Fruit fly (Drosophila melanogaster) whole organism, embryonic: ENCODE measurements around the gene CG8814.

Experiments used
- ATbp ChIP-seq: fragments of 200-800 bp; sonication (Bioruptor generic); optimal IDR thresholded peaks from 2 replicates; lab custom pipeline; 2017; ENCODE audit warnings: missing biosample characterization, mild to moderate bottlenecking, missing genetic modification characterization, missing genetic modification reagents
- Blimp-1 ChIP-seq: fragments of 200-800 bp; sonication (Bioruptor generic); optimal IDR thresholded peaks from 3 replicates; lab custom pipeline; 2018; ENCODE audit warnings: missing biosample characterization, missing genetic modification characterization, mild to moderate bottlenecking, moderate library complexity, missing genetic modification reagents
- CG10321 ChIP-seq: fragments of 200-800 bp; sonication (Bioruptor generic); IDR thresholded peaks from 2 replicates; pipeline ENCODE4 v1.3.6; 2022; ENCODE audit warnings: missing biosample characterization, missing genetic modification characterization
- CG11723 ChIP-seq: fragments of 200-800 bp; sonication (Bioruptor generic); optimal IDR thresholded peaks from 2 replicates; lab custom pipeline; 2017; ENCODE audit warnings: missing biosample characterization, mild to moderate bottlenecking, missing genetic modification characterization
- CG12942 ChIP-seq: fragments of 200-800 bp; sonication (Bioruptor generic); optimal IDR thresholded peaks from 3 replicates; lab custom pipeline; 2016; ENCODE audit warnings: missing biosample characterization, missing genetic modification characterization
- CG13296 ChIP-seq: fragments of 200-800 bp; sonication (Bioruptor generic); optimal IDR thresholded peaks from 3 replicates; lab custom pipeline; 2018; ENCODE audit warnings: missing biosample characterization, mild to moderate bottlenecking, missing genetic modification characterization
- CG17829 ChIP-seq: fragments of 200-800 bp; optimal IDR thresholded peaks from 2 replicates; lab custom pipeline; 2019; ENCODE audit warnings: missing biosample characterization, mild to moderate bottlenecking, missing genetic modification characterization, moderate library complexity
- CG1832 ChIP-seq: fragments of 200-800 bp; sonication (Bioruptor generic); optimal IDR thresholded peaks from 2 replicates; lab custom pipeline; 2017; ENCODE audit warnings: missing biosample characterization, mild to moderate bottlenecking, missing genetic modification characterization, inconsistent platforms
- CG18599 ChIP-seq: fragments of 200-800 bp; sonication (Bioruptor generic); optimal IDR thresholded peaks from 3 replicates; lab custom pipeline; 2017; ENCODE audit warnings: missing biosample characterization, missing genetic modification characterization, mild to moderate bottlenecking, moderate library complexity, missing genetic modification reagents
- CG32767 ChIP-seq: fragments of 200-800 bp; sonication (Bioruptor generic); IDR thresholded peaks from 2 replicates; pipeline ENCODE4 v1.3.6; 2022; ENCODE audit warnings: missing biosample characterization, missing genetic modification characterization
- CG32772 ChIP-seq: fragments of 200-800 bp; sonication (Bioruptor generic); IDR thresholded peaks from 2 replicates; pipeline ENCODE4 v1.3.6; 2022; ENCODE audit warnings: missing biosample characterization, missing genetic modification characterization
- CG4360 ChIP-seq: fragments of 200-800 bp; sonication (Bioruptor generic); IDR thresholded peaks from 2 replicates; pipeline ENCODE4 v1.3.6; 2022; ENCODE audit warnings: missing biosample characterization, missing genetic modification characterization
- CG8765 ChIP-seq: fragments of 200-800 bp; sonication (Bioruptor generic); IDR thresholded peaks from 2 replicates; pipeline ENCODE4 v1.3.6; 2022; ENCODE audit warnings: missing biosample characterization, missing genetic modification characterization
- CG9437 ChIP-seq: fragments of 200-800 bp; sonication (Bioruptor generic); optimal IDR thresholded peaks from 2 replicates; lab custom pipeline; 2018; ENCODE audit warnings: missing biosample characterization, mild to moderate bottlenecking, missing genetic modification characterization
- CHES-1-like ChIP-seq: fragments of 200-800 bp; sonication (Bioruptor generic); optimal IDR thresholded peaks from 2 replicates; lab custom pipeline; 2016; ENCODE audit warnings: missing biosample characterization, missing genetic modification characterization
- Dll ChIP-seq: fragments of 200-800 bp; sonication (Bioruptor generic); IDR thresholded peaks from 4 replicates; pipeline ENCODE4 v1.3.6; 2022; ENCODE audit warnings: missing biosample characterization, missing genetic modification characterization; ENCODE audit not compliant: partially characterized antibody
- Dp ChIP-seq: fragments of 200-800 bp; sonication (Bioruptor generic); optimal IDR thresholded peaks from 2 replicates; lab custom pipeline; 2018; ENCODE audit warnings: missing biosample characterization, mild to moderate bottlenecking, missing genetic modification characterization, moderate library complexity
- E2f2 ChIP-seq: fragments of 200-800 bp; sonication (Bioruptor generic); IDR thresholded peaks from 2 replicates; pipeline ENCODE4 v1.3.6; 2022; ENCODE audit warnings: missing biosample characterization, missing genetic modification characterization
- Ets65A ChIP-seq: fragments of 200-800 bp; sonication (Bioruptor generic); peaks from one replicate; lab custom pipeline; 2016; ENCODE audit warnings: missing biosample characterization, missing genetic modification characterization
- Fer1 ChIP-seq: fragments of 200-800 bp; sonication (Bioruptor generic); optimal IDR thresholded peaks from 2 replicates; lab custom pipeline; 2017; ENCODE audit warnings: missing biosample characterization, mild to moderate bottlenecking, missing genetic modification characterization
- H15 ChIP-seq: fragments of 200-800 bp; sonication (Bioruptor generic); IDR thresholded peaks from 3 replicates; pipeline ENCODE4 v1.3.6; 2022; ENCODE audit warnings: missing biosample characterization, missing genetic modification characterization
- H2.0 ChIP-seq: fragments of 200-800 bp; sonication (Bioruptor generic); IDR thresholded peaks from 2 replicates; pipeline ENCODE4 v1.3.6; 2022; ENCODE audit warnings: missing biosample characterization, missing genetic modification characterization
- HLH4C ChIP-seq: fragments of 200-800 bp; sonication (Bioruptor generic); IDR thresholded peaks from 3 replicates; pipeline ENCODE4 v1.3.6; 2022; ENCODE audit warnings: missing biosample characterization, missing genetic modification characterization; ENCODE audit not compliant: partially characterized antibody
- Hmr ChIP-seq: fragments of 200-800 bp; sonication (Bioruptor generic); optimal IDR thresholded peaks from 3 replicates; lab custom pipeline; 2017; ENCODE audit warnings: mild to moderate bottlenecking, missing biosample characterization, missing genetic modification reagents, missing genetic modification characterization
- Hr78 ChIP-seq, 2 experiments: fragments of 200-800 bp in 1 of 2; fragments of >200 bp in 1 of 2; sonication (Bioruptor generic) in 1 of 2; optimal IDR thresholded peaks; 2 replicates each; lab custom pipeline; 2017 to 2019; ENCODE audit warnings: missing biosample characterization in 2 of 2, missing genetic modification characterization in 2 of 2, mild to moderate bottlenecking in 1 of 2, moderate library complexity in 1 of 2
- Lim3 ChIP-seq: fragments of 200-800 bp; sonication (Bioruptor generic); IDR thresholded peaks from 2 replicates; pipeline ENCODE4 v1.3.6; 2022; ENCODE audit warnings: missing biosample characterization, missing genetic modification characterization
- Max ChIP-seq: fragments of 200-800 bp; sonication (Bioruptor generic); optimal IDR thresholded peaks from 2 replicates; lab custom pipeline; 2016; ENCODE audit warnings: missing biosample characterization, mild to moderate bottlenecking, missing genetic modification characterization
- Med ChIP-seq: fragments of 200-800 bp; sonication (Bioruptor generic); peaks from one replicate; lab custom pipeline; 2016; ENCODE audit warnings: missing biosample characterization, missing genetic modification characterization, mild to moderate bottlenecking, inconsistent platforms, moderate library complexity
- NfI ChIP-seq: fragments of 200-800 bp; sonication (Bioruptor generic); optimal IDR thresholded peaks from 3 replicates; lab custom pipeline; 2018; ENCODE audit warnings: missing biosample characterization, mild to moderate bottlenecking, missing genetic modification characterization, moderate library complexity
- Pdp1 ChIP-seq, 2 experiments: fragments of 200-800 bp; sonication (Bioruptor generic); optimal IDR thresholded peaks; 3 replicates each; lab custom pipeline; 2016; ENCODE audit warnings: missing biosample characterization in 2 of 2, missing genetic modification characterization in 2 of 2, mild to moderate bottlenecking in 1 of 2, moderate library complexity in 1 of 2
- Ptx1 ChIP-seq: fragments of 200-800 bp; sonication (Bioruptor generic); IDR thresholded peaks from 2 replicates; pipeline ENCODE4 v1.3.6; 2022; ENCODE audit warnings: missing biosample characterization, missing genetic modification characterization
- Rfx ChIP-seq: fragments of 200-800 bp; sonication (Bioruptor generic); IDR thresholded peaks from 2 replicates; pipeline ENCODE4 v1.3.6; 2022; ENCODE audit warnings: missing biosample characterization, missing genetic modification characterization
- Scr ChIP-seq: fragments of 200-800 bp; sonication (Bioruptor generic); IDR thresholded peaks from 2 replicates; pipeline ENCODE4 v1.3.6; 2022; ENCODE audit warnings: missing biosample characterization, missing genetic modification characterization; ENCODE audit not compliant: partially characterized antibody
- Sox100B ChIP-seq: fragments of 200-800 bp; sonication (Bioruptor generic); optimal IDR thresholded peaks from 3 replicates; lab custom pipeline; 2018; ENCODE audit warnings: missing biosample characterization, mild to moderate bottlenecking, missing genetic modification characterization
- Vsx1 ChIP-seq: fragments of 200-800 bp; sonication (Bioruptor generic); optimal IDR thresholded peaks from 2 replicates; lab custom pipeline; 2017; ENCODE audit warnings: missing biosample characterization, mild to moderate bottlenecking, missing genetic modification characterization, missing genetic modification reagents
- ase ChIP-seq: fragments of 200-800 bp; sonication (Bioruptor generic); IDR thresholded peaks from 3 replicates; pipeline ENCODE4 v1.3.6; 2022; ENCODE audit warnings: missing biosample characterization, missing genetic modification characterization
- bsh ChIP-seq, 2 experiments: fragments of 200-800 bp; sonication (Bioruptor generic); optimal IDR thresholded peaks; 2 replicates each; lab custom pipeline; 2017 to 2018; ENCODE audit warnings: mild to moderate bottlenecking in 2 of 2, missing biosample characterization in 2 of 2, missing genetic modification characterization in 2 of 2, moderate library complexity in 1 of 2
- eve ChIP-seq, 2 experiments: fragments of >200 bp; optimal IDR thresholded peaks; 2 replicates each; lab custom pipeline; 2017; ENCODE audit warnings: missing biosample characterization in 2 of 2, missing genetic modification characterization in 2 of 2
- gfzf ChIP-seq: fragments of 200-800 bp; sonication (Bioruptor generic); optimal IDR thresholded peaks from 2 replicates; lab custom pipeline; 2016; ENCODE audit warnings: missing biosample characterization, mild to moderate bottlenecking, missing genetic modification characterization, moderate library complexity
- ham ChIP-seq: fragments of 200-800 bp; sonication (Bioruptor generic); IDR thresholded peaks from 2 replicates; pipeline ENCODE4 v1.3.6; 2022; ENCODE audit warnings: missing biosample characterization, missing genetic modification characterization
- jigr1 ChIP-seq: fragments of 200-800 bp; sonication (Bioruptor generic); IDR thresholded peaks from 3 replicates; pipeline ENCODE4 v1.3.6; 2022; ENCODE audit warnings: missing biosample characterization, missing genetic modification characterization
- knrl ChIP-seq: fragments of 200-800 bp; sonication (Bioruptor generic); IDR thresholded peaks from 3 replicates; pipeline ENCODE4 v1.3.6; 2022; ENCODE audit warnings: missing biosample characterization, missing genetic modification characterization; ENCODE audit not compliant: partially characterized antibody
- oc ChIP-seq: fragments of 200-800 bp; sonication (Bioruptor generic); optimal IDR thresholded peaks from 2 replicates; lab custom pipeline; 2018; ENCODE audit warnings: missing biosample characterization, mild to moderate bottlenecking, missing genetic modification characterization, moderate library complexity
- org-1 ChIP-seq: fragments of 200-800 bp; sonication (Bioruptor generic); optimal IDR thresholded peaks from 2 replicates; lab custom pipeline; 2017; ENCODE audit warnings: missing biosample characterization, missing genetic modification characterization
- pb ChIP-seq: fragments of 200-800 bp; sonication (Bioruptor generic); optimal IDR thresholded peaks from 3 replicates; lab custom pipeline; 2016; ENCODE audit warnings: missing biosample characterization, missing genetic modification characterization
- psq ChIP-seq: fragments of 200-800 bp; sonication (Bioruptor generic); optimal IDR thresholded peaks from 2 replicates; lab custom pipeline; 2017; ENCODE audit warnings: missing biosample characterization, missing genetic modification characterization
- sd ChIP-seq: fragments of 200-800 bp; sonication (Bioruptor generic); optimal IDR thresholded peaks from 3 replicates; lab custom pipeline; 2018; ENCODE audit warnings: missing biosample characterization, mild to moderate bottlenecking, missing genetic modification characterization, moderate library complexity
- sna ChIP-seq: fragments of 200-800 bp; sonication (Bioruptor generic); IDR thresholded peaks from 2 replicates; pipeline ENCODE4 v1.3.6; 2022; ENCODE audit warnings: missing biosample characterization, missing genetic modification characterization; ENCODE audit not compliant: partially characterized antibody
- vvl ChIP-seq: fragments of 200-800 bp; sonication (Bioruptor generic); IDR thresholded peaks from 2 replicates; pipeline ENCODE4 v1.3.6; 2022; ENCODE audit warnings: missing biosample characterization, missing genetic modification characterization

The CG8814 gene

dm6 chr2L:2908440-2909154 lies 33.9 kb downstream of the CG8814 start (continued):
- TF ChIP-seq Sox100B (GFP tag; lab: Kevin White, UChicago) (no peak), CHES-1-like (GFP tag; lab: Kevin White, UChicago) (no peak), ase (GFP tag; lab: Robert Waterston, UW) (no peak), CG9437 (GFP tag; lab: Kevin White, UChicago) (no peak), sna (GFP tag; lab: Robert Waterston, UW) (no peak), gfzf (GFP tag; lab: Kevin White, UChicago) (no peak), jigr1 (GFP tag; lab: Robert Waterston, UW) (no peak), H2.0 (no peak), Dll (GFP tag; lab: Robert Waterston, UW) (no peak), CG11723 (GFP tag; lab: Kevin White, UChicago) (no peak), Max (GFP tag; lab: Kevin White, UChicago) (no peak), vvl (GFP tag; lab: Robert Waterston, UW) (peak; percentile 21; the same call in 1 of the 2 replicates), oc (tag; lab: Kevin White, UChicago) (peak; percentile 80), Lim3 (GFP tag; lab: Robert Waterston, UW) (no peak), Blimp-1 (GFP tag; lab: Kevin White, UChicago) (peak; percentile 63), CG32772 (no peak), CG17829 (no peak), CG32767 (GFP tag; lab: Robert Waterston, UW) (no peak), H15 (GFP tag; lab: Robert Waterston, UW) (no peak), CG12942 (GFP tag; lab: Kevin White, UChicago) (no peak), pb (GFP tag; lab: Kevin White, UChicago) (no peak), ATbp (GFP tag; lab: Kevin White, UChicago) (no peak), CG8765 (GFP tag; lab: Robert Waterston, UW) (no peak), CG1832 (GFP tag; lab: Kevin White, UChicago) (peak; percentile 34), knrl (GFP tag; lab: Robert Waterston, UW) (no peak), Med (GFP tag; lab: Kevin White, UChicago) (no peak), NfI (GFP tag; lab: Kevin White, UChicago) (no peak), Vsx1 (GFP tag; lab: Kevin White, UChicago) (peak; percentile 66), bsh (GFP tag; optimal IDR thresholded peaks at IDR 0.05; lab: Kevin White, UChicago) (peak in 1 of 2 experiments; percentile 14), Dp (no peak), Scr (GFP tag; lab: Robert Waterston, UW) (no peak), Fer1 (GFP tag; lab: Kevin White, UChicago) (no peak), HLH4C (GFP tag; lab: Robert Waterston, UW) (no peak), CG18599 (peak; percentile 9), Hmr (GFP tag; lab: Kevin White, UChicago) (no peak), CG4360 (peak; percentile 99), E2f2 (GFP tag; lab: Robert Waterston, UW) (peak; percentile 18; the same call in 1 of the 2 replicates), ham (no peak), sd (tag; lab: Kevin White, UChicago) (peak; percentile 52), Pdp1 (GFP tag; optimal IDR thresholded peaks at IDR 0.05; lab: Kevin White, UChicago) (peak in 1 of 2 experiments; percentile 80), Hr78 (GFP tag; optimal IDR thresholded peaks at IDR 0.05; lab: Kevin White, UChicago) (peak in 1 of 2 experiments; percentile 39), eve (GFP tag; optimal IDR thresholded peaks at IDR 0.05; lab: Kevin White, UChicago) (peak in 1 of 2 experiments; percentile 59), Ptx1 (GFP tag; lab: Robert Waterston, UW) (no peak), CG13296 (GFP tag; lab: Kevin White, UChicago) (no peak), psq (GFP tag; lab: Kevin White, UChicago) (peak; percentile 7), Ets65A (GFP tag; lab: Kevin White, UChicago) (no peak), CG10321 (GFP tag; lab: Robert Waterston, UW) (0 out of 2 replicates have a peak, but pooled peaks have one; percentile 32), Rfx (GFP tag; lab: Robert Waterston, UW) (no peak), org-1 (GFP tag; lab: Kevin White, UChicago) (no peak)
